Worm (Caenorhabditis elegans) whole organism, young adult: Measurements from ENCODE around the gene puf-5.

Source experiments
- B0035.1 ChIP-seq: sonication (generic microtip); optimal IDR thresholded peaks from 2 replicates; lab custom pipeline; 2016; ENCODE audit warnings: missing genetic modification characterization, mild to moderate bottlenecking, missing compliant biosample characterization, missing genotype, missing genetic modification reagents
- B0261.1 ChIP-seq: sonication (generic microtip); optimal IDR thresholded peaks from 2 replicates; lab custom pipeline; 2016; ENCODE audit warnings: mild to moderate bottlenecking, missing genetic modification characterization, moderate library complexity, missing compliant biosample characterization
- C06A6.2 ChIP-seq: fragments of 200-800 bp; sonication (Bioruptor generic); conservative IDR thresholded peaks from 2 replicates; pipeline ENCODE4 v1.3.6; 2022; ENCODE audit warnings: missing genetic modification characterization, missing compliant biosample characterization
- C17E4.6 ChIP-seq: fragments of 200-800 bp; sonication (Bioruptor generic); IDR thresholded peaks from 2 replicates; pipeline ENCODE4 v1.3.6; 2022; ENCODE audit warnings: missing genetic modification reagents, missing genetic modification characterization, missing compliant biosample characterization
- F22D6.2 ChIP-seq: sonication (generic microtip); optimal IDR thresholded peaks from 2 replicates; lab custom pipeline; 2016; ENCODE audit warnings: mild to moderate bottlenecking, missing genetic modification characterization, missing compliant biosample characterization
- F49E8.2 ChIP-seq: sonication (generic microtip); optimal IDR thresholded peaks from 3 replicates; lab custom pipeline; 2017; ENCODE audit warnings: missing genetic modification characterization, mild to moderate bottlenecking, missing compliant biosample characterization, antibody characterized with exemption, moderate library complexity; ENCODE audit not compliant: insufficient read depth
- F52B5.7 ChIP-seq: sonication (generic microtip); optimal IDR thresholded peaks from 2 replicates; lab custom pipeline; 2016; ENCODE audit warnings: mild to moderate bottlenecking, missing genetic modification characterization, missing compliant biosample characterization
- F57C9.4 ChIP-seq: sonication (generic microtip); optimal IDR thresholded peaks from 2 replicates; lab custom pipeline; 2017; ENCODE audit warnings: mild to moderate bottlenecking, missing genetic modification characterization, missing compliant biosample characterization
- T07F8.4 ChIP-seq: sonication (generic microtip); optimal IDR thresholded peaks from 2 replicates; lab custom pipeline; 2016; ENCODE audit warnings: mild to moderate bottlenecking, missing genetic modification characterization, moderate library complexity, missing compliant biosample characterization
- Y67H2A.10 ChIP-seq: fragments of 200-800 bp; sonication (Bioruptor generic); conservative IDR thresholded peaks from 2 replicates; pipeline ENCODE4 v1.3.6; 2022; ENCODE audit warnings: missing genetic modification reagents, missing genetic modification characterization, missing compliant biosample characterization
- aptf-3 ChIP-seq: fragments of 200-800 bp; sonication (Bioruptor generic); IDR thresholded peaks from 2 replicates; pipeline ENCODE4 v1.3.6; 2022; ENCODE audit warnings: missing genetic modification characterization, missing compliant biosample characterization
- atf-7 ChIP-seq: sonication (generic microtip); optimal IDR thresholded peaks from 2 replicates; lab custom pipeline; 2017; ENCODE audit warnings: mild to moderate bottlenecking, missing genetic modification characterization, missing compliant biosample characterization
- cebp-1 ChIP-seq, 2 experiments: fragments of 200-800 bp in 1 of 2; sonication (Bioruptor generic) in 1 of 2; sonication (generic microtip) in 1 of 2; IDR thresholded peaks in 1 of 2; optimal IDR thresholded peaks in 1 of 2; 2 replicates each; pipeline versions ENCODE4 v1.3.6 to Lab custom; 2017 to 2022; ENCODE audit warnings: missing compliant biosample characterization in 2 of 2, missing genetic modification characterization in 2 of 2, mild to moderate bottlenecking in 1 of 2, missing genetic modification reagents in 1 of 2, moderate library complexity in 1 of 2
- ceh-91 ChIP-seq: fragments of 200-800 bp; sonication (Bioruptor generic); IDR thresholded peaks from 2 replicates; pipeline ENCODE4 v1.3.6; 2022; ENCODE audit warnings: missing genetic modification reagents, missing genetic modification characterization, missing compliant biosample characterization
- dpl-1 ChIP-seq: fragments of 150-350 bp; optimal IDR thresholded peaks from 2 replicates; lab custom pipeline; 2014; ENCODE audit warnings: missing biosample characterization, missing genetic modification reagents, missing genetic modification characterization
- egl-44 ChIP-seq: fragments of 200-800 bp; sonication (Bioruptor generic); IDR thresholded peaks from 2 replicates; pipeline ENCODE4 v1.3.6; 2022; ENCODE audit warnings: missing genetic modification reagents, missing genetic modification characterization, missing compliant biosample characterization
- egrh-3 ChIP-seq: fragments of 200-800 bp; sonication (Bioruptor generic); IDR thresholded peaks from 2 replicates; pipeline ENCODE4 v1.3.6; 2022; ENCODE audit warnings: missing genetic modification reagents, missing genetic modification characterization, missing compliant biosample characterization
- fkh-3 ChIP-seq: sonication (generic microtip); optimal IDR thresholded peaks from 2 replicates; lab custom pipeline; 2016; ENCODE audit warnings: mild to moderate bottlenecking, missing genetic modification characterization, missing compliant biosample characterization
- gei-17 ChIP-seq: fragments of 200-800 bp; sonication (Bioruptor generic); optimal IDR thresholded peaks from 2 replicates; lab custom pipeline; 2018; ENCODE audit warnings: mild to moderate bottlenecking, missing genetic modification characterization, missing compliant biosample characterization
- hlh-26 ChIP-seq: fragments of 200-800 bp; sonication (Bioruptor generic); conservative IDR thresholded peaks from 2 replicates; pipeline ENCODE4 v1.3.6; 2022; ENCODE audit warnings: missing genetic modification reagents, missing genetic modification characterization, missing compliant biosample characterization
- hmg-1.2 ChIP-seq: fragments of 200-800 bp; sonication (Bioruptor generic); IDR thresholded peaks from 2 replicates; pipeline ENCODE4 v1.3.6; 2022; ENCODE audit warnings: missing genetic modification reagents, missing genetic modification characterization, missing compliant biosample characterization
- lin-26 ChIP-seq: fragments of 200-800 bp; sonication (Bioruptor generic); IDR thresholded peaks from 2 replicates; pipeline ENCODE4 v1.3.6; 2022; ENCODE audit warnings: missing genetic modification reagents, missing genetic modification characterization, missing compliant biosample characterization
- lin-40 ChIP-seq: sonication (generic microtip); optimal IDR thresholded peaks from 2 replicates; lab custom pipeline; 2016; ENCODE audit warnings: missing genetic modification characterization, mild to moderate bottlenecking, missing compliant biosample characterization, missing genotype, missing genetic modification reagents
- lsy-27 ChIP-seq: sonication (generic microtip); optimal IDR thresholded peaks from 2 replicates; lab custom pipeline; 2017; ENCODE audit warnings: missing genetic modification characterization, mild to moderate bottlenecking, missing compliant biosample characterization, antibody characterized with exemption, missing genotype, borderline replicate concordance; ENCODE audit not compliant: insufficient read depth
- madf-3 ChIP-seq: fragments of 200-800 bp; sonication (Bioruptor generic); IDR thresholded peaks from 2 replicates; pipeline ENCODE4 v1.3.6; 2022; ENCODE audit warnings: missing genetic modification reagents, missing genetic modification characterization, missing compliant biosample characterization
- mel-28 ChIP-seq: sonication (generic microtip); optimal IDR thresholded peaks from 2 replicates; lab custom pipeline; 2016; ENCODE audit warnings: borderline replicate concordance, mild to moderate bottlenecking, missing genetic modification characterization, missing compliant biosample characterization
- mes-4 ChIP-seq: sonication (generic microtip); optimal IDR thresholded peaks from 2 replicates; lab custom pipeline; 2016; ENCODE audit warnings: missing genotype, missing genetic modification characterization, missing compliant biosample characterization
- nhr-179 ChIP-seq: sonication (generic microtip); optimal IDR thresholded peaks from 2 replicates; lab custom pipeline; 2016; ENCODE audit warnings: mild to moderate bottlenecking, missing genetic modification characterization, missing compliant biosample characterization
- rpc-1 ChIP-seq, 2 experiments: fragments of 150-350 bp in 1 of 2; sonication (generic microtip) in 1 of 2; optimal IDR thresholded peaks; 2 replicates each; lab custom pipeline; 2014 to 2018; ENCODE audit warnings: missing biosample characterization in 1 of 2, missing genetic modification characterization in 1 of 2, missing genetic modification reagents in 1 of 2, missing genotype in 1 of 2
- snpc-1.3 ChIP-seq: sonication (generic microtip); optimal IDR thresholded peaks from 2 replicates; lab custom pipeline; 2017; ENCODE audit warnings: missing genetic modification characterization, mild to moderate bottlenecking, missing compliant biosample characterization, antibody characterized with exemption, moderate library complexity, missing genotype, missing genetic modification reagents; ENCODE audit not compliant: insufficient read depth
- somi-1 ChIP-seq: fragments of 200-800 bp; sonication (Bioruptor generic); optimal IDR thresholded peaks from 2 replicates; lab custom pipeline; 2018; ENCODE audit warnings: mild to moderate bottlenecking, missing genetic modification characterization, missing compliant biosample characterization
- sptf-2 ChIP-seq: fragments of 200-800 bp; sonication (Bioruptor generic); optimal IDR thresholded peaks from 2 replicates; lab custom pipeline; 2018; ENCODE audit warnings: mild to moderate bottlenecking, missing genetic modification characterization, missing compliant biosample characterization
- xnd-1 ChIP-seq: sonication (generic microtip); optimal IDR thresholded peaks from 2 replicates; lab custom pipeline; 2016; ENCODE audit warnings: missing genotype, missing genetic modification reagents, missing genetic modification characterization, missing compliant biosample characterization
- zfh-2 ChIP-seq: fragments of 200-800 bp; sonication (Bioruptor generic); conservative IDR thresholded peaks from 2 replicates; pipeline ENCODE4 v1.3.6; 2022; ENCODE audit warnings: missing genetic modification reagents, missing genetic modification characterization, missing compliant biosample characterization
- zim-3 ChIP-seq: sonication (generic microtip); optimal IDR thresholded peaks from 2 replicates; lab custom pipeline; 2017; ENCODE audit warnings: mild to moderate bottlenecking, missing genetic modification characterization, moderate library complexity, missing compliant biosample characterization
- ztf-18 ChIP-seq: sonication (generic microtip); optimal IDR thresholded peaks from 2 replicates; lab custom pipeline; 2016; ENCODE audit warnings: missing genotype, mild to moderate bottlenecking, missing genetic modification characterization, missing compliant biosample characterization
- ztf-22 ChIP-seq: fragments of 200-800 bp; sonication (Bioruptor generic); optimal IDR thresholded peaks from 2 replicates; lab custom pipeline; 2018; ENCODE audit warnings: mild to moderate bottlenecking, missing genetic modification characterization, moderate library complexity, missing compliant biosample characterization
- ztf-26 ChIP-seq: sonication (generic microtip); optimal IDR thresholded peaks from 2 replicates; lab custom pipeline; 2017; ENCODE audit warnings: missing genetic modification characterization, missing compliant biosample characterization

Gene puf-5

ce11 chrII:8611330-8611729 lies 36.0 kb downstream of the puf-5 start:
- TF ChIP-seq F49E8.2 (tag; lab: Kevin White, UChicago): no peak
- TF ChIP-seq C06A6.2 (GFP tag; lab: Robert Waterston, UW): no peak
- TF ChIP-seq sptf-2: no peak
- no peak for TF ChIP-seq egl-44 (GFP tag; lab: Robert Waterston, UW)
- TF ChIP-seq lin-40 (tag; lab: Kevin White, UChicago): no peak
- TF ChIP-seq aptf-3: no peak
- no peak for TF ChIP-seq lsy-27
- no peak for TF ChIP-seq rpc-1 (optimal IDR thresholded peaks at IDR 0.05; lab: Kevin White, UChicago)
- no peak for TF ChIP-seq rpc-1 (tag; optimal IDR thresholded peaks at IDR 0.05; lab: Kevin White, UChicago)
- TF ChIP-seq fkh-3 (tag; lab: Kevin White, UChicago): no peak
- TF ChIP-seq hmg-1.2 (GFP tag; lab: Robert Waterston, UW): no peak
- TF ChIP-seq madf-3 (GFP tag; lab: Robert Waterston, UW): no peak
- no peak for TF ChIP-seq lin-26 (GFP tag; lab: Robert Waterston, UW)

- TF ChIP-seq mes-4 (tag; lab: Kevin White, UChicago) (no peak), madf-3 (GFP tag; lab: Robert Waterston, UW) (no peak), B0035.1 (tag; lab: Kevin White, UChicago) (no peak), rpc-1 (optimal IDR thresholded peaks at IDR 0.05; lab: Kevin White, UChicago) (no peak), rpc-1 (tag; optimal IDR thresholded peaks at IDR 0.05; lab: Kevin White, UChicago) (no peak), zim-3 (tag; lab: Kevin White, UChicago) (no peak), dpl-1 (GFP tag; lab: Kevin White, UChicago) (no peak), xnd-1 (tag; lab: Kevin White, UChicago) (no peak), somi-1 (GFP tag; lab: Kevin White, UChicago) (no peak), nhr-179 (tag; lab: Kevin White, UChicago) (no peak)
These were observed 37.1 kb downstream of the puf-5 start, which contains the start of gene T22C8.1 for ce11 chrII:8612470-8612869. T22C8.1 (plus strand) TSS chrII:8612770.

ce11 chrII:8616155-8616554 lies 40.8 kb downstream of the puf-5 start:
- TF ChIP-seq hmg-1.2 (GFP tag; lab: Robert Waterston, UW) (no peak), egrh-3 (GFP tag; lab: Robert Waterston, UW) (no peak), aptf-3 (no peak), ztf-22 (GFP tag; lab: Kevin White, UChicago) (no peak), F22D6.2 (tag; lab: Kevin White, UChicago) (no peak), Y67H2A.10 (no peak)
- TF ChIP-seq, all 124 proteins: peak for 0

- TF ChIP-seq F57C9.4 (tag; lab: Kevin White, UChicago): no peak
- TF ChIP-seq ztf-18: no peak
- no peak for TF ChIP-seq F22D6.2 (tag; lab: Kevin White, UChicago)
- TF ChIP-seq atf-7 (tag; lab: Kevin White, UChicago): no peak
- TF ChIP-seq cebp-1 (GFP tag; IDR thresholded peaks at IDR 0.05; lab: Robert Waterston, UW): no peak
- TF ChIP-seq cebp-1 (tag; optimal IDR thresholded peaks at IDR 0.05; lab: Kevin White, UChicago): no peak
- no peak for TF ChIP-seq B0261.1 (tag; lab: Kevin White, UChicago)
- TF ChIP-seq mel-28 (tag; lab: Kevin White, UChicago): no peak
- no peak for TF ChIP-seq hlh-26 (GFP tag; lab: Robert Waterston, UW)
- no peak for TF ChIP-seq ztf-26 (tag; lab: Kevin White, UChicago)
- TF ChIP-seq zfh-2: no peak
- TF ChIP-seq ceh-91 (GFP tag; lab: Robert Waterston, UW): no peak
- no peak for TF ChIP-seq snpc-1.3 (tag; lab: Kevin White, UChicago)
- TF ChIP-seq lin-26 (GFP tag; lab: Robert Waterston, UW): no peak
- TF ChIP-seq gei-17 (GFP tag; lab: Kevin White, UChicago): no peak
- no peak for TF ChIP-seq egrh-3 (GFP tag; lab: Robert Waterston, UW)
- no peak for TF ChIP-seq T07F8.4 (tag; lab: Kevin White, UChicago)
- no peak for TF ChIP-seq F52B5.7 (tag; lab: Kevin White, UChicago)
- TF ChIP-seq C17E4.6: no peak
These were observed 42.2 kb downstream of the puf-5 start, which contains the start of gene chhy-1 for ce11 chrII:8617516-8617915. chhy-1 (minus strand) TSS chrII:8617616.
